Fruit fly (Drosophila melanogaster) whole organism: ENCODE results near the gene CG43736.

Experiments used
- CG8478 ChIP-seq: fragments of >200 bp; optimal IDR thresholded peaks from 2 replicates; lab custom pipeline; 2018; ENCODE audit warnings: inconsistent platforms
- Dll ChIP-seq: fragments of >200 bp; optimal IDR thresholded peaks from 2 replicates; lab custom pipeline; 2017
- EcR ChIP-seq, 2 experiments: fragments of >200 bp; optimal IDR thresholded peaks; 2 replicates each; lab custom pipeline; 2017; ENCODE audit warnings: missing biosample characterization in 2 of 2, missing genetic modification characterization in 2 of 2, missing genetic modification reagents in 2 of 2
- pan ChIP-seq: fragments of >200 bp; optimal IDR thresholded peaks from 2 replicates; lab custom pipeline; 2017
- psq ChIP-seq: fragments of >200 bp; optimal IDR thresholded peaks from 2 replicates; lab custom pipeline; 2017
- usp ChIP-seq: fragments of >200 bp; optimal IDR thresholded peaks from 2 replicates; lab custom pipeline; 2017; ENCODE audit warnings: missing biosample characterization, missing genetic modification characterization, mixed read lengths

The CG43736 gene

dm6 chrX:6855366-6856200 is 8.1 kb upstream of the CG43736 start:
- TF ChIP-seq Dll (lab: Kevin White, UChicago) (no peak), pan (lab: Kevin White, UChicago) (no peak), usp (no peak), psq (lab: Kevin White, UChicago) (no peak)

dm6 chrX:6856332-6856995 is 7.2 kb upstream of the CG43736 start:
- TF ChIP-seq EcR (GFP tag; optimal IDR thresholded peaks at IDR 0.05; lab: Kevin White, UChicago), result peak; percentile 51 to 84
- TF ChIP-seq Dll (lab: Kevin White, UChicago), result no peak

dm6 chrX:6857269-6857668 is 6.4 kb upstream of the CG43736 start:
- TF ChIP-seq pan (lab: Kevin White, UChicago) (no peak), EcR (GFP tag; optimal IDR thresholded peaks at IDR 0.05; lab: Kevin White, UChicago) (no peak), psq (lab: Kevin White, UChicago) (no peak), CG8478 (no peak)

- TF ChIP-seq EcR (GFP tag; optimal IDR thresholded peaks at IDR 0.05; lab: Kevin White, UChicago), result no peak
- TF ChIP-seq pan (lab: Kevin White, UChicago), result no peak
- no peak for TF ChIP-seq Dll (lab: Kevin White, UChicago)
- TF ChIP-seq CG8478, result no peak
These were observed 6.0 kb upstream of the CG43736 start for dm6 chrX:6857693-6858092.

- TF ChIP-seq EcR (GFP tag; optimal IDR thresholded peaks at IDR 0.05; lab: Kevin White, UChicago) (no peak), usp (no peak), Dll (lab: Kevin White, UChicago) (no peak), CG8478 (no peak), pan (lab: Kevin White, UChicago) (no peak), psq (lab: Kevin White, UChicago) (no peak)
These were observed 4.4 kb upstream of the CG43736 start for dm6 chrX:6859245-6859644.

- no peak for TF ChIP-seq usp
- TF ChIP-seq psq (lab: Kevin White, UChicago), result no peak
- no peak for TF ChIP-seq Dll (lab: Kevin White, UChicago)
- no peak for TF ChIP-seq EcR (GFP tag; optimal IDR thresholded peaks at IDR 0.05; lab: Kevin White, UChicago)
- no peak for TF ChIP-seq pan (lab: Kevin White, UChicago)
- TF ChIP-seq CG8478, result no peak
These were observed 3.8 kb upstream of the CG43736 start for dm6 chrX:6859756-6860412.

DNA sequence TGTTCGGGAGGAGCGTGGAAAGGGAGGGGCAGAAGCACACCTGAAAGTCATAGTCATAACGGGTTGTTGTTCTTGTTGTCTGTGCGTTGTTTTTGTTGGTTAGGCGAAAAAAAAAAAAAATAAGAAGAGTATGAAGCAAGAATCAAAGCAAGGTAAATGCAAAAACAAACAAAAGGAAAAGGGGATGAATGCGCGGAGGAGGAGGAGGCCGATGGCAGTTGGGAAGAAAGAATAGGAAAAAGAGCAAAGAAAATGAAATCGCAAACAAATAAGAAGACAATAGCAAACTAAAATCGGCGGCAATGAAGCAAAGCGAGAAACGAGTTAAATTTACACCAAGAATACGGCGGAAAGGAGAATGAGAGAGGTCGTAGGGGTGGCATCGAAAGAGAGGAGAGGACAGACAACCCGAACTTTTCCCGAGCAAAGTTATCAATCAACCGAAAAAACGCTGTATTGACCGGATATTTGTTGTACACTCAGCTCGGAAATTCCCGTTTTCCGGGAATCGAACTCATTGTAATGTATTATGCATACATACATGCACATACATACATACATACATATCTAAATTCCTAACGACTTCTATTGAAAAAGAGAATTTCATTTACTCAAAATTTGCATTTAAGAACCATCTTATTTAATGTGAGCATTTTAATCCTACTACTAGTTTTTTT is 3.1 kb upstream of the CG43736 start:
- TF ChIP-seq Dll (lab: Kevin White, UChicago) (no peak), pan (lab: Kevin White, UChicago) (no peak), EcR (GFP tag; optimal IDR thresholded peaks at IDR 0.05; lab: Kevin White, UChicago) (no peak), psq (lab: Kevin White, UChicago) (no peak), usp (no peak), CG8478 (no peak)

DNA sequence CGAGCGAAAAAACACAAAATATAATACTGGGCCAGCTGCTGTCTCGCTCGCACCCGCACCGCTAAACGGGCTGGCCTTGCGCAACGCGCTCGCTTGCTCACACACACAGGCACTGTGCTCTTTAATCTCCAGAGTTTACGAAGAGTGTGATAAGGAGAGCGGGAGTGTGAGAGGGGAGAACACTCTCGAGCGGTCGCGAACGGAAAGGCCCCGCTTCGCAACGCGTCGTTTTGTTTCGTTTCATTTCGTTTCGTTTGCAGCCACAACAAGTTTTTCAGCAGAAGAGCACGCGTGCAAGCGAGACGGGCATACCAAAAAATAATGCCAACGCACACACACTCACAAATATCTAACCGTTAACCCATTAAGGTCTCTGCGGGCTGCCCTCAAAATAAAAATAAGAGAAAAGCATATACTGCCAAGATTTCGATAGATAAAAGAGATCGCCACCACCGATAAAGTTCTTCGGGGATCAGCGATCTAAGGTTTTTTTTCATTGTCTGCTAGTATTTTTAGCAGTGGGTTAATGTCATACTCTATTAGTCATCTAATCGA is 2.1 kb upstream of the CG43736 start:
- TF ChIP-seq usp (no peak), EcR (GFP tag; optimal IDR thresholded peaks at IDR 0.05; lab: Kevin White, UChicago) (no peak), CG8478 (no peak), pan (lab: Kevin White, UChicago) (no peak)

DNA sequence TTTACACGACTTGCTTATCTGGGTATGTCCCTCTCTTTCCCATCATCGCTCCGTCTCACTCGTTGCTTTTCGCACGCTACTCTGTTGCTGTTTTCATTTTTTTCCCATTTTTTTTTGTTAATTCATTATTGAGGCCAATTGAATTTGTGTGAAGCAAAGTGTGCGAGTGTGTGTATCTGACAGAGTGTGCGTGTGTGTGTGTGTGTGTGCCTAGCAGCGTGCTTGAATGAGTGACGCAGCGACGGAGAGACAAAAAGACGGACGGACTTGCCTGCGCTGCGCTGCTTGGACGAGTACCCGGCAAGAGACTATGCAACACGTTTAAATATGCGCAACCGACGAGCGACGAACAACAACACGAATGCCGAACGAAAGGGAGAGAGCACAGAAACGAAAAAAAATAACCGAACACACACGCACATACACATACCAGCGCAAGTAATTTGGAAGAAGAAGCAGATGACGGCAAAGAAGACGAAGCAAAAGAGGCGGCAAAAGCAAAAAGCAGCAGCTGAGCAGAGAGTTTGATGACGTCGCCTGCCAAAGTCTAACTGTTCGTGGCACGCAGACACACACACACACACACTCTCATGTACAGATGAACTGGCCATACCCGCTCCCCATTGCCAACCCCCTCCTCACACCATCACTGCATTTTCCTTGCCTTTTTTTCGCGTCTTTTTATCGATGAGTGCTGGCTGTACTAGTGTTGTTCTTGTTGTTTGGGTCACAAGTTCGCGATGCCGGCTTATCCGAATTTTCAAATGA is 983 bp upstream of the CG43736 start:
- no peak for TF ChIP-seq usp
- TF ChIP-seq psq (lab: Kevin White, UChicago), result no peak
- TF ChIP-seq Dll (lab: Kevin White, UChicago), result no peak
- no peak for TF ChIP-seq pan (lab: Kevin White, UChicago)
- TF ChIP-seq CG8478, result no peak
- TF ChIP-seq EcR (GFP tag; optimal IDR thresholded peaks at IDR 0.05; lab: Kevin White, UChicago), result no peak

DNA sequence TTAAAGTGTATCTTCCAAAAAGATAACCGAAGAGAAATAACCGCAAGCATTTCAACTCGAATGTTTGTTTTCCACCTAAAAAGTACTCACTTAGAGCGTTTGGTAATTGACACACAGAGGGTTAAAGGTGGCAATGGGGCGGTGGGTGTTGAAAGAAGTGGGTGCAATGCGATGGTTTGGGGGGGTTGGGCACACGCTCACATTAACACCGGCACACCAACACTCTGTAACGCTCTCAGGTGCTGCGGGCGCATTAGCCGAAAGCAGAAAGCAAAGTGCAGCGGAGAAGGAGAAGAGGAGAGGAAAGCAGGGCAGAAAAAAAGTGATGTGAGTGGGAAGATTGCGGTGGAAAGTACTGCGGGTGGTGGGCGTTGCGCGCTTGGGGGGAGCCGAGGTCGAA is 1.4 kb downstream of the CG43736 start:
- TF ChIP-seq EcR (GFP tag; optimal IDR thresholded peaks at IDR 0.05; lab: Kevin White, UChicago), result no peak
- no peak for TF ChIP-seq CG8478
- no peak for TF ChIP-seq psq (lab: Kevin White, UChicago)
- TF ChIP-seq usp, result no peak
- TF ChIP-seq pan (lab: Kevin White, UChicago), result no peak
- TF ChIP-seq Dll (lab: Kevin White, UChicago), result no peak

DNA sequence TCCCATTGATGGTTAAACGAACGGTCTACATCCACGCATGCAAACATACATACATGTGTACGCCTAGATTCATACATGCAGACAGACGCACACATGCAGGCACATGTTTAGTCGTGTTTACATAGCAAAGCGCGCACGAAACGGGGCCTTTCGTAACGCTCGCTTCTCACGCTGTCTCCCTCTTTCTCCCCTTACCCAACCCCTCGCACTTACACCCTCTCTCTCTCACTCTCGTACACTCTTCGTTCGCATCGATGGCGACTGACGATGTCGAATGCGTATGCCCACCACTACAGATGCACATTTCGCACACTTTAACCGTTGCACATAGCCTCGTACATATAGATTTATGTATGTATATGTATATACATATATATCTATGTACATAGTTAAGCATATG is 2.4 kb downstream of the CG43736 start:
- no peak for TF ChIP-seq CG8478
- TF ChIP-seq pan (lab: Kevin White, UChicago), result no peak
- TF ChIP-seq EcR (GFP tag; optimal IDR thresholded peaks at IDR 0.05; lab: Kevin White, UChicago), result no peak
- TF ChIP-seq usp, result no peak
- no peak for TF ChIP-seq Dll (lab: Kevin White, UChicago)
